Fruit fly (Drosophila melanogaster) whole organism, embryonic: Measurements from ENCODE around the gene CG18858.

Experiments used
- CG10959 ChIP-seq: fragments of 200-800 bp; sonication (Bioruptor generic); IDR thresholded peaks from 2 replicates; pipeline ENCODE4 v1.3.6; 2022; ENCODE audit warnings: missing biosample characterization, missing genetic modification characterization
- CG11456 ChIP-seq: fragments of 200-800 bp; sonication (Bioruptor generic); IDR thresholded peaks from 3 replicates; pipeline ENCODE4 v1.3.6; 2022; ENCODE audit warnings: missing biosample characterization, missing genetic modification characterization
- CG11723 ChIP-seq: fragments of 200-800 bp; sonication (Bioruptor generic); optimal IDR thresholded peaks from 2 replicates; lab custom pipeline; 2017; ENCODE audit warnings: missing biosample characterization, mild to moderate bottlenecking, missing genetic modification characterization
- CG16813 ChIP-seq: fragments of 200-800 bp; sonication (Bioruptor generic); IDR thresholded peaks from 3 replicates; pipeline ENCODE4 v1.3.6; 2022; ENCODE audit warnings: missing biosample characterization, missing genetic modification characterization; ENCODE audit not compliant: partially characterized antibody
- CG16815 ChIP-seq: fragments of 200-800 bp; sonication (Bioruptor generic); optimal IDR thresholded peaks from 3 replicates; lab custom pipeline; 2017; ENCODE audit warnings: missing biosample characterization, mild to moderate bottlenecking, missing genetic modification characterization
- CG17829 ChIP-seq: fragments of 200-800 bp; optimal IDR thresholded peaks from 2 replicates; lab custom pipeline; 2019; ENCODE audit warnings: missing biosample characterization, mild to moderate bottlenecking, missing genetic modification characterization, moderate library complexity
- CG18262 ChIP-seq: fragments of 200-800 bp; optimal IDR thresholded peaks from 3 replicates; lab custom pipeline; 2019; ENCODE audit warnings: missing biosample characterization, mild to moderate bottlenecking, missing genetic modification characterization, moderate library complexity
- CG2120 ChIP-seq: fragments of 200-800 bp; sonication (Bioruptor generic); optimal IDR thresholded peaks from 3 replicates; lab custom pipeline; 2016; ENCODE audit warnings: missing biosample characterization, missing genetic modification characterization
- CG30403 ChIP-seq: fragments of 200-800 bp; sonication (Bioruptor generic); optimal IDR thresholded peaks from 3 replicates; lab custom pipeline; 2016; ENCODE audit warnings: missing biosample characterization, missing genetic modification characterization
- CG31441 ChIP-seq: fragments of 200-800 bp; sonication (Bioruptor generic); IDR thresholded peaks from 2 replicates; pipeline ENCODE4 v1.3.6; 2022; ENCODE audit warnings: missing biosample characterization, missing genetic modification characterization
- CG3163 ChIP-seq: fragments of 200-800 bp; sonication (Bioruptor generic); optimal IDR thresholded peaks from 3 replicates; lab custom pipeline; 2016; ENCODE audit warnings: missing biosample characterization, missing genetic modification characterization
- CG34422 ChIP-seq: fragments of 200-800 bp; sonication (Bioruptor generic); IDR thresholded peaks from 3 replicates; pipeline ENCODE4 v1.3.6; 2022; ENCODE audit warnings: missing biosample characterization, missing genetic modification characterization
- CG3847 ChIP-seq: fragments of 200-800 bp; sonication (Bioruptor generic); IDR thresholded peaks from 2 replicates; pipeline ENCODE4 v1.3.6; 2022; ENCODE audit warnings: missing biosample characterization, missing genetic modification characterization
- CG4707 ChIP-seq: fragments of 200-800 bp; sonication (Bioruptor generic); optimal IDR thresholded peaks from 2 replicates; lab custom pipeline; 2018; ENCODE audit warnings: missing biosample characterization, mild to moderate bottlenecking, missing genetic modification characterization, moderate library complexity
- CG5245 ChIP-seq: fragments of 200-800 bp; sonication (Bioruptor generic); optimal IDR thresholded peaks from 3 replicates; lab custom pipeline; 2016; ENCODE audit warnings: missing biosample characterization, missing genetic modification characterization
- CG6175 ChIP-seq: fragments of 200-800 bp; sonication (Bioruptor generic); IDR thresholded peaks from 3 replicates; pipeline ENCODE4 v1.3.6; 2022; ENCODE audit warnings: missing biosample characterization, missing genetic modification characterization
- CG6765 ChIP-seq: fragments of 200-800 bp; sonication (Bioruptor generic); optimal IDR thresholded peaks from 3 replicates; lab custom pipeline; 2017; ENCODE audit warnings: missing biosample characterization, mild to moderate bottlenecking, missing genetic modification characterization
- CG6791 ChIP-seq: fragments of 200-800 bp; sonication (Bioruptor generic); IDR thresholded peaks from 3 replicates; pipeline ENCODE4 v1.3.6; 2022; ENCODE audit warnings: missing biosample characterization, missing genetic modification characterization; ENCODE audit not compliant: partially characterized antibody
- CG7839 ChIP-seq: fragments of 200-800 bp; sonication (Bioruptor generic); optimal IDR thresholded peaks from 3 replicates; lab custom pipeline; 2018; ENCODE audit warnings: missing biosample characterization, mild to moderate bottlenecking, missing genetic modification characterization, moderate library complexity
- D19B ChIP-seq: fragments of 200-800 bp; sonication (Bioruptor generic); optimal IDR thresholded peaks from 2 replicates; lab custom pipeline; 2017; ENCODE audit warnings: missing biosample characterization, mild to moderate bottlenecking, missing genetic modification characterization
- Gug ChIP-seq: fragments of 200-800 bp; sonication (Bioruptor generic); IDR thresholded peaks from 4 replicates; pipeline ENCODE4 v1.3.6; 2022; ENCODE audit warnings: missing biosample characterization, missing genetic modification characterization
- HLH3B ChIP-seq: fragments of 200-800 bp; sonication (Bioruptor generic); IDR thresholded peaks from 2 replicates; pipeline ENCODE4 v1.3.6; 2022; ENCODE audit warnings: missing biosample characterization, missing genetic modification characterization
- Hand ChIP-seq: fragments of 200-800 bp; sonication (Bioruptor generic); optimal IDR thresholded peaks from 2 replicates; lab custom pipeline; 2017; ENCODE audit warnings: mild to moderate bottlenecking, missing biosample characterization, missing genetic modification reagents, missing genetic modification characterization
- Hsf ChIP-seq: fragments of 200-800 bp; sonication (Bioruptor generic); optimal IDR thresholded peaks from 3 replicates; lab custom pipeline; 2016; ENCODE audit warnings: missing biosample characterization, missing genetic modification characterization
- Kr ChIP-seq: fragments of 200-800 bp; sonication (Bioruptor generic); optimal IDR thresholded peaks from 2 replicates; lab custom pipeline; 2017; ENCODE audit warnings: missing biosample characterization, mild to moderate bottlenecking, missing genetic modification characterization
- Lim3 ChIP-seq: fragments of 200-800 bp; sonication (Bioruptor generic); IDR thresholded peaks from 2 replicates; pipeline ENCODE4 v1.3.6; 2022; ENCODE audit warnings: missing biosample characterization, missing genetic modification characterization
- MBD-R2 ChIP-seq: fragments of 200-800 bp; sonication (Bioruptor generic); IDR thresholded peaks from 2 replicates; pipeline ENCODE4 v1.3.6; 2022; ENCODE audit warnings: missing biosample characterization, missing genetic modification characterization
- Meics ChIP-seq: fragments of 200-800 bp; sonication (Bioruptor generic); optimal IDR thresholded peaks from 2 replicates; lab custom pipeline; 2017; ENCODE audit warnings: missing biosample characterization, mild to moderate bottlenecking, missing genetic modification characterization
- NFAT ChIP-seq: fragments of 200-800 bp; sonication (Bioruptor generic); IDR thresholded peaks from 2 replicates; pipeline ENCODE4 v1.3.6; 2022; ENCODE audit warnings: missing biosample characterization, missing genetic modification characterization
- Sox100B ChIP-seq: fragments of 200-800 bp; sonication (Bioruptor generic); optimal IDR thresholded peaks from 3 replicates; lab custom pipeline; 2018; ENCODE audit warnings: missing biosample characterization, mild to moderate bottlenecking, missing genetic modification characterization
- Sox102F ChIP-seq: fragments of 200-800 bp; sonication (Bioruptor generic); optimal IDR thresholded peaks from 2 replicates; lab custom pipeline; 2018; ENCODE audit warnings: missing biosample characterization, mild to moderate bottlenecking, missing genetic modification characterization, moderate library complexity
- bab2 ChIP-seq: fragments of 200-800 bp; sonication (Bioruptor generic); optimal IDR thresholded peaks from 2 replicates; lab custom pipeline; 2016; ENCODE audit warnings: missing biosample characterization, missing genetic modification characterization
- cg ChIP-seq: fragments of 200-800 bp; sonication (Bioruptor generic); optimal IDR thresholded peaks from 3 replicates; lab custom pipeline; 2019; ENCODE audit warnings: missing biosample characterization, mild to moderate bottlenecking, missing genetic modification characterization, moderate library complexity
- chm ChIP-seq: fragments of 200-800 bp; sonication (Bioruptor generic); IDR thresholded peaks from 2 replicates; pipeline ENCODE4 v1.3.6; 2022; ENCODE audit warnings: missing biosample characterization, missing genetic modification characterization
- esg ChIP-seq: fragments of 200-800 bp; sonication (Bioruptor generic); conservative IDR thresholded peaks from 2 replicates; pipeline ENCODE4 v1.3.6; 2022; ENCODE audit warnings: missing biosample characterization, missing genetic modification characterization
- eve ChIP-seq, 2 experiments: fragments of >200 bp; optimal IDR thresholded peaks; 2 replicates each; lab custom pipeline; 2017; ENCODE audit warnings: missing biosample characterization in 2 of 2, missing genetic modification characterization in 2 of 2
- fd102C ChIP-seq: fragments of 200-800 bp; sonication (Bioruptor generic); optimal IDR thresholded peaks from 2 replicates; lab custom pipeline; 2018; ENCODE audit warnings: missing biosample characterization, mild to moderate bottlenecking, missing genetic modification characterization, moderate library complexity
- gcm ChIP-seq: fragments of 200-800 bp; sonication (Bioruptor generic); optimal IDR thresholded peaks from 2 replicates; lab custom pipeline; 2019; ENCODE audit warnings: missing biosample characterization, mild to moderate bottlenecking, missing genetic modification characterization, moderate library complexity
- gem ChIP-seq: fragments of 200-800 bp; sonication (Bioruptor generic); optimal IDR thresholded peaks from 2 replicates; lab custom pipeline; 2019; ENCODE audit warnings: missing biosample characterization, mild to moderate bottlenecking, missing genetic modification characterization, moderate library complexity
- grau ChIP-seq: fragments of 200-800 bp; optimal IDR thresholded peaks from 3 replicates; lab custom pipeline; 2019; ENCODE audit warnings: missing biosample characterization, mild to moderate bottlenecking, missing genetic modification characterization, moderate library complexity
- gsb-n ChIP-seq: fragments of 200-800 bp; sonication (Bioruptor generic); optimal IDR thresholded peaks from 3 replicates; lab custom pipeline; 2018; ENCODE audit warnings: missing biosample characterization, mild to moderate bottlenecking, missing genetic modification characterization
- hth ChIP-seq: fragments of >200 bp; optimal IDR thresholded peaks from 2 replicates; lab custom pipeline; 2017; ENCODE audit warnings: inconsistent platforms
- maf-S ChIP-seq: fragments of 200-800 bp; sonication (Bioruptor generic); optimal IDR thresholded peaks from 2 replicates; lab custom pipeline; 2016; ENCODE audit warnings: missing biosample characterization, missing genetic modification characterization
- nmo ChIP-seq: fragments of 200-800 bp; sonication (Bioruptor generic); optimal IDR thresholded peaks from 2 replicates; lab custom pipeline; 2018; ENCODE audit warnings: missing biosample characterization, mild to moderate bottlenecking, missing genetic modification characterization, moderate library complexity
- pb ChIP-seq: fragments of 200-800 bp; sonication (Bioruptor generic); optimal IDR thresholded peaks from 3 replicates; lab custom pipeline; 2016; ENCODE audit warnings: missing biosample characterization, missing genetic modification characterization
- prd ChIP-seq, 3 experiments: fragments of >200 bp in 2 of 3; fragments of 200-800 bp in 1 of 3; sonication (Bioruptor generic) in 1 of 3; optimal IDR thresholded peaks in 2 of 3; IDR thresholded peaks in 1 of 3; 2 replicates in 2 of 3; 3 replicates in 1 of 3; pipeline versions ENCODE4 v1.3.6 to Lab custom; 2017 to 2022; ENCODE audit warnings: missing biosample characterization in 1 of 3, missing genetic modification characterization in 1 of 3
- shn ChIP-seq: fragments of 200-800 bp; sonication (Bioruptor generic); optimal IDR thresholded peaks from 3 replicates; lab custom pipeline; 2016; ENCODE audit warnings: missing biosample characterization, missing genetic modification characterization
- stc ChIP-seq: fragments of 200-800 bp; sonication (Bioruptor generic); IDR thresholded peaks from 2 replicates; pipeline ENCODE4 v1.3.6; 2022; ENCODE audit warnings: missing biosample characterization, missing genetic modification characterization
- yki ChIP-seq: fragments of >200 bp; optimal IDR thresholded peaks from 3 replicates; lab custom pipeline; 2018
- zf30C ChIP-seq: fragments of 200-800 bp; sonication (Bioruptor generic); optimal IDR thresholded peaks from 3 replicates; lab custom pipeline; 2018; ENCODE audit warnings: missing biosample characterization, mild to moderate bottlenecking, missing genetic modification characterization

Gene CG18858

dm6 chr2L:20478549-20479238 is 19.8 kb upstream of the CG18858 start (continued):
- TF ChIP-seq Hsf (GFP tag; lab: Kevin White, UChicago) = no peak
- peak; percentile 52 for TF ChIP-seq nmo (GFP tag; lab: Kevin White, UChicago)
- peak; percentile 57 for TF ChIP-seq Sox102F
- no peak for TF ChIP-seq zf30C (GFP tag; lab: Kevin White, UChicago)
- TF ChIP-seq CG6791 = no peak
- TF ChIP-seq grau = peak; percentile 24
- no peak for TF ChIP-seq Lim3
- TF ChIP-seq CG11723 (GFP tag; lab: Kevin White, UChicago) = no peak
- peak; percentile 37 for TF ChIP-seq CG7839 (tag; lab: Kevin White, UChicago)
- TF ChIP-seq cg = peak; percentile 66
- TF ChIP-seq CG10959 (GFP tag; lab: Robert Waterston, UW) = no peak
- TF ChIP-seq eve (GFP tag; optimal IDR thresholded peaks at IDR 0.05; lab: Kevin White, UChicago) = no peak
- no peak for TF ChIP-seq Hand (GFP tag; lab: Kevin White, UChicago)
- TF ChIP-seq CG30403 (GFP tag; lab: Kevin White, UChicago) = peak; percentile 21
- no peak for TF ChIP-seq CG2120
- peak; percentile 57; the same call in 1 of the 2 replicates for TF ChIP-seq CG31441 (GFP tag; lab: Robert Waterston, UW)
- TF ChIP-seq stc (GFP tag; lab: Robert Waterston, UW) = no peak
- no peak for TF ChIP-seq fd102C (GFP tag; lab: Kevin White, UChicago)
- TF ChIP-seq yki (lab: Kevin White, UChicago) = no peak
- peak; percentile 28 for TF ChIP-seq gsb-n (tag; lab: Kevin White, UChicago)
- no peak for TF ChIP-seq shn (GFP tag; lab: Kevin White, UChicago)
- TF ChIP-seq MBD-R2 = no peak
- 0 out of 2 replicates have a peak, but pooled peaks have one; percentile 22 for TF ChIP-seq HLH3B (GFP tag; lab: Robert Waterston, UW)
- no peak for TF ChIP-seq prd (optimal IDR thresholded peaks at IDR 0.05; lab: Kevin White, UChicago)
- TF ChIP-seq prd (GFP tag; IDR thresholded peaks at IDR 0.05; lab: Robert Waterston, UW) = peak; percentile 21; the same call in 1 of the 3 replicates
- TF ChIP-seq D19B (GFP tag; lab: Kevin White, UChicago) = peak; percentile 64
- 0 out of 2 replicates have a peak, but pooled peaks have one; percentile 10 for TF ChIP-seq esg
- peak; percentile 73 for TF ChIP-seq gem (tag; lab: Kevin White, UChicago)
- peak; percentile 12 for TF ChIP-seq Sox100B (GFP tag; lab: Kevin White, UChicago)
- no peak for TF ChIP-seq pb (GFP tag; lab: Kevin White, UChicago)
- no peak for TF ChIP-seq CG5245 (GFP tag; lab: Kevin White, UChicago)
- no peak for TF ChIP-seq bab2 (GFP tag; lab: Kevin White, UChicago)
- no peak for TF ChIP-seq NFAT (GFP tag; lab: Robert Waterston, UW)
- no peak for TF ChIP-seq maf-S (GFP tag; lab: Kevin White, UChicago)
- no peak for TF ChIP-seq CG6765 (GFP tag; lab: Kevin White, UChicago)
- peak; percentile 95 for TF ChIP-seq CG6175
- TF ChIP-seq CG34422 (GFP tag; lab: Robert Waterston, UW) = no peak
- no peak for TF ChIP-seq CG4707 (GFP tag; lab: Kevin White, UChicago)
- TF ChIP-seq Gug = no peak
- TF ChIP-seq CG3163 = no peak
- TF ChIP-seq Kr (GFP tag; lab: Kevin White, UChicago) = no peak
- peak; percentile 11 for TF ChIP-seq CG16815 (GFP tag; lab: Kevin White, UChicago)
- peak; percentile 53 for TF ChIP-seq CG18262 (tag; lab: Kevin White, UChicago)
- no peak for TF ChIP-seq hth (lab: Kevin White, UChicago)
- peak; percentile 19 for TF ChIP-seq CG17829
- TF ChIP-seq chm (GFP tag; lab: Robert Waterston, UW) = peak; percentile 57; the same call in 1 of the 2 replicates
- no peak for TF ChIP-seq CG3847 (GFP tag; lab: Robert Waterston, UW)
- no peak for TF ChIP-seq Meics (GFP tag; lab: Kevin White, UChicago)
- peak; percentile 9 for TF ChIP-seq gcm
- no peak for TF ChIP-seq CG16813 (GFP tag; lab: Robert Waterston, UW)
- 0 out of 3 replicates have a peak, but pooled peaks have one; percentile 16 for TF ChIP-seq CG11456 (GFP tag; lab: Robert Waterston, UW)
